Worm (Caenorhabditis elegans) whole organism, L1 larva: Measurements from ENCODE around the gene col-38.

Experiments
- alr-1 ChIP-seq: fragments of 200-800 bp; sonication (Bioruptor generic); optimal IDR thresholded peaks from 2 replicates; lab custom pipeline; 2018; ENCODE audit warnings: borderline replicate concordance, mild to moderate bottlenecking, missing genetic modification characterization, missing compliant biosample characterization
- aly-2 ChIP-seq: fragments of 150-350 bp; optimal IDR thresholded peaks from 2 replicates; lab custom pipeline; 2014; ENCODE audit warnings: missing biosample characterization, missing genetic modification characterization
- ama-1 ChIP-seq: fragments of 150-350 bp; optimal IDR thresholded peaks from 2 replicates; lab custom pipeline; 2014
- dsc-1 ChIP-seq: sonication (generic microtip); optimal IDR thresholded peaks from 2 replicates; lab custom pipeline; 2016; ENCODE audit warnings: mild to moderate bottlenecking, missing genetic modification characterization, missing compliant biosample characterization
- fos-1 ChIP-seq: fragments of 150-350 bp; optimal IDR thresholded peaks from 2 replicates; lab custom pipeline; 2014; ENCODE audit warnings: missing biosample characterization, missing genetic modification characterization
- lin-39 ChIP-seq: fragments of 150-350 bp; optimal IDR thresholded peaks from 2 replicates; lab custom pipeline; 2014; ENCODE audit warnings: missing biosample characterization, missing genetic modification reagents, missing genetic modification characterization
- lir-3 ChIP-seq: sonication (generic microtip); optimal IDR thresholded peaks from 2 replicates; lab custom pipeline; 2016; ENCODE audit warnings: mild to moderate bottlenecking, missing genetic modification characterization, moderate library complexity, missing compliant biosample characterization; ENCODE audit not compliant: poor library complexity
- mep-1 ChIP-seq: fragments of 150-350 bp; optimal IDR thresholded peaks from 2 replicates; lab custom pipeline; 2014; ENCODE audit warnings: missing biosample characterization, missing genetic modification characterization
- nhr-77 ChIP-seq: fragments of 150-350 bp; optimal IDR thresholded peaks from 2 replicates; lab custom pipeline; 2014; ENCODE audit warnings: missing biosample characterization, missing genetic modification characterization
- snpc-4 ChIP-seq: fragments of 150-350 bp; optimal IDR thresholded peaks from 2 replicates; lab custom pipeline; 2014; ENCODE audit warnings: missing biosample characterization, missing genetic modification characterization
- unc-30 ChIP-seq: sonication (generic microtip); optimal IDR thresholded peaks from 2 replicates; lab custom pipeline; 2017; ENCODE audit warnings: missing biosample characterization, missing genetic modification characterization

- TF ChIP-seq alr-1 (tag; lab: Kevin White, UChicago) (no peak), unc-30 (no peak), nhr-77 (tag; lab: Kevin White, UChicago) (no peak), mep-1 (tag; lab: Kevin White, UChicago) (no peak), lin-39 (tag; lab: Kevin White, UChicago) (no peak), ama-1 (lab: Kevin White, UChicago) (no peak), snpc-4 (no peak), aly-2 (tag; lab: Kevin White, UChicago) (no peak), fos-1 (no peak), dsc-1 (tag; lab: Kevin White, UChicago) (peak; percentile 72), lir-3 (tag; lab: Kevin White, UChicago) (no peak)
Measured at ce11 chrII:8589227-8589626, 20.3 kb upstream of the col-38 start.
